Fruit fly (Drosophila melanogaster): Measurements from ENCODE around the gene loco.
A peak's percentile ranks its signal among the peaks of the same experiment; 100 is the strongest.

Gene loco

dm6 chr3R:22667959-22668316 is 28.8 kb upstream of the loco start:
- TF ChIP-seq Myc (optimal IDR thresholded peaks at IDR 0.05) (no peak), Sp1 (GFP tag; optimal IDR thresholded peaks at IDR 0.05) (no peak), Dfd (GFP tag; optimal IDR thresholded peaks at IDR 0.05) (no peak), Mio (GFP tag; optimal IDR thresholded peaks at IDR 0.05) (no peak), ey (GFP tag; optimal IDR thresholded peaks at IDR 0.05) (no peak), Jra (GFP tag; optimal IDR thresholded peaks at IDR 0.05) (no peak), psq (GFP tag; optimal IDR thresholded peaks at IDR 0.05) (no peak), tai (GFP tag; optimal IDR thresholded peaks at IDR 0.05) (no peak), Hr83 (GFP tag; optimal IDR thresholded peaks at IDR 0.05; ENCODE audit: poor library complexity, severe bottlenecking) (no peak), dsf (GFP tag; optimal IDR thresholded peaks at IDR 0.05; ENCODE audit: borderline replicate concordance) (no peak), woc (GFP tag; optimal IDR thresholded peaks at IDR 0.05) (no peak), CG32264 (GFP tag; optimal IDR thresholded peaks at IDR 0.05) (no peak), sv (GFP tag; optimal IDR thresholded peaks at IDR 0.05) (no peak), rgr (GFP tag; optimal IDR thresholded peaks at IDR 0.05) (no peak), dmrt93B (GFP tag; optimal IDR thresholded peaks at IDR 0.05) (no peak), CrebA (GFP tag; optimal IDR thresholded peaks at IDR 0.05; ENCODE audit: borderline replicate concordance) (no peak)

- TF ChIP-seq CG9705 (GFP tag; optimal IDR thresholded peaks at IDR 0.05) = peak; percentile 78
- TF ChIP-seq tai (GFP tag; optimal IDR thresholded peaks at IDR 0.05) = peak; percentile 76
- TF ChIP-seq Rel (GFP tag; optimal IDR thresholded peaks at IDR 0.05) = no peak
- TF ChIP-seq Rel (tag; optimal IDR thresholded peaks at IDR 0.05) = peak; percentile 35
- peak; percentile 88 for TF ChIP-seq ey (GFP tag; optimal IDR thresholded peaks at IDR 0.05)
- no peak for TF ChIP-seq Mio (GFP tag; optimal IDR thresholded peaks at IDR 0.05)
- no peak for TF ChIP-seq pan (optimal IDR thresholded peaks at IDR 0.05)
- peak; percentile 89 for TF ChIP-seq OdsH (GFP tag; optimal IDR thresholded peaks at IDR 0.05)
- TF ChIP-seq N (GFP tag; optimal IDR thresholded peaks at IDR 0.05) = no peak
- peak; percentile 84 for TF ChIP-seq br (GFP tag; optimal IDR thresholded peaks at IDR 0.05)
- TF ChIP-seq woc (GFP tag; optimal IDR thresholded peaks at IDR 0.05) = peak; percentile 88
- TF ChIP-seq Myc (optimal IDR thresholded peaks at IDR 0.05) = no peak
- TF ChIP-seq Dfd (GFP tag; optimal IDR thresholded peaks at IDR 0.05) = peak; percentile 51
- peak; percentile 81 for TF ChIP-seq psq (GFP tag; optimal IDR thresholded peaks at IDR 0.05)
- TF ChIP-seq Hnf4 (GFP tag; optimal IDR thresholded peaks at IDR 0.05) = peak; percentile 65
- TF ChIP-seq CG32264 (GFP tag; optimal IDR thresholded peaks at IDR 0.05) = peak; percentile 60
- TF ChIP-seq Abd-B (GFP tag; optimal IDR thresholded peaks at IDR 0.05) = no peak
- no peak for TF ChIP-seq CrebA (GFP tag; optimal IDR thresholded peaks at IDR 0.05; ENCODE audit: borderline replicate concordance)
- TF ChIP-seq Hr83 (GFP tag; optimal IDR thresholded peaks at IDR 0.05; ENCODE audit: poor library complexity, severe bottlenecking) = no peak
- peak; percentile 51 for TF ChIP-seq brk (GFP tag; optimal IDR thresholded peaks at IDR 0.05)
- no peak for TF ChIP-seq GATAd (GFP tag; optimal IDR thresholded peaks at IDR 0.05)
- no peak for TF ChIP-seq Vsx2 (GFP tag; optimal IDR thresholded peaks at IDR 0.05; ENCODE audit: partially characterized antibody)
- TF ChIP-seq h (GFP tag; optimal IDR thresholded peaks at IDR 0.05) = peak; percentile 93
- no peak for TF ChIP-seq jim (GFP tag; optimal IDR thresholded peaks at IDR 0.05)
- peak; percentile 44 for TF ChIP-seq Dif (GFP tag; optimal IDR thresholded peaks at IDR 0.05; ENCODE audit: partially characterized antibody)
- TF ChIP-seq fru (GFP tag; optimal IDR thresholded peaks at IDR 0.05) = peak; percentile 79
- TF ChIP-seq Sp1 (GFP tag; optimal IDR thresholded peaks at IDR 0.05) = peak; percentile 92
- TF ChIP-seq dsf (GFP tag; optimal IDR thresholded peaks at IDR 0.05; ENCODE audit: borderline replicate concordance) = peak; percentile 45
- peak; percentile 88 for TF ChIP-seq rgr (GFP tag; optimal IDR thresholded peaks at IDR 0.05)
- no peak for TF ChIP-seq lola (GFP tag; optimal IDR thresholded peaks at IDR 0.05)
- peak; percentile 66 for TF ChIP-seq sage (GFP tag; optimal IDR thresholded peaks at IDR 0.05)
- no peak for TF ChIP-seq Hr78 (GFP tag; optimal IDR thresholded peaks at IDR 0.05)
- peak in 1 of 2 experiments; percentile 91 for TF ChIP-seq foxo (GFP tag; optimal IDR thresholded peaks at IDR 0.05)
- no peak for TF ChIP-seq sv (GFP tag; optimal IDR thresholded peaks at IDR 0.05)
- TF ChIP-seq dmrt93B (GFP tag; optimal IDR thresholded peaks at IDR 0.05) = peak; percentile 89
- TF ChIP-seq usp (GFP tag; optimal IDR thresholded peaks at IDR 0.05) = no peak
- peak; percentile 21 for TF ChIP-seq Jra (GFP tag; optimal IDR thresholded peaks at IDR 0.05)
- peak; percentile 10 to 43 for TF ChIP-seq dl (GFP tag; optimal IDR thresholded peaks at IDR 0.05; ENCODE audit: insufficient read depth in 1 of 2, partially characterized antibody in 2 of 2)
- peak; percentile 93 for TF ChIP-seq HLH106 (tag; optimal IDR thresholded peaks at IDR 0.05)
Measured at dm6 chr3R:22667284-22667958, 28.2 kb upstream of the loco start.

Measured in whole organism, wandering third instar larva.